Worm (Caenorhabditis elegans) whole organism, L3 larva: ENCODE results near the gene H23N18.5.

Experiments used
- R02D3.7 ChIP-seq: fragments of 150-350 bp; optimal IDR thresholded peaks from 2 replicates; lab custom pipeline; 2014; ENCODE audit warnings: missing biosample characterization, missing genetic modification characterization
- aly-2 ChIP-seq: fragments of 150-350 bp; optimal IDR thresholded peaks from 2 replicates; lab custom pipeline; 2014; ENCODE audit warnings: missing biosample characterization, missing genetic modification characterization
- ama-1 ChIP-seq: fragments of 150-350 bp; optimal IDR thresholded peaks from 2 replicates; lab custom pipeline; 2018
- ceh-16 ChIP-seq: sonication (generic microtip); optimal IDR thresholded peaks from 2 replicates; lab custom pipeline; 2017; ENCODE audit warnings: missing biosample characterization, missing genetic modification characterization
- ceh-28 ChIP-seq: fragments of 150-350 bp; optimal IDR thresholded peaks from 2 replicates; lab custom pipeline; 2014; ENCODE audit warnings: missing biosample characterization, missing genetic modification reagents, missing genetic modification characterization
- ceh-82 ChIP-seq: fragments of 150-350 bp; optimal IDR thresholded peaks from 2 replicates; lab custom pipeline; 2014; ENCODE audit warnings: missing biosample characterization, missing genetic modification characterization
- ceh-9 ChIP-seq: sonication (generic microtip); optimal IDR thresholded peaks from 2 replicates; lab custom pipeline; 2018; ENCODE audit warnings: missing biosample characterization, missing genetic modification characterization
- egl-27 ChIP-seq: sonication (generic microtip); optimal IDR thresholded peaks from 4 replicates; lab custom pipeline; 2017; ENCODE audit warnings: missing biosample characterization, missing genetic modification reagents, missing genetic modification characterization
- egl-5 ChIP-seq: fragments of 150-350 bp; optimal IDR thresholded peaks from 2 replicates; lab custom pipeline; 2017; ENCODE audit warnings: missing biosample characterization, missing genetic modification reagents, missing genetic modification characterization, inconsistent platforms
- elt-1 ChIP-seq: fragments of 150-350 bp; optimal IDR thresholded peaks from 2 replicates; lab custom pipeline; 2014; ENCODE audit warnings: missing biosample characterization, missing genetic modification characterization
- elt-2 ChIP-seq: sonication (generic microtip); optimal IDR thresholded peaks from 2 replicates; lab custom pipeline; 2016; ENCODE audit warnings: missing genetic modification reagents, mild to moderate bottlenecking, missing genetic modification characterization, missing compliant biosample characterization
- elt-3 ChIP-seq, 3 experiments: fragments of 150-350 bp in 1 of 3; sonication (generic microtip) in 2 of 3; optimal IDR thresholded peaks; 2 replicates in 2 of 3; 4 replicates in 1 of 3; lab custom pipeline; 2014 to 2017; ENCODE audit warnings: missing biosample characterization in 3 of 3, missing genetic modification characterization in 3 of 3
- eor-1 ChIP-seq, 2 experiments: fragments of 150-350 bp; optimal IDR thresholded peaks; 2 replicates each; lab custom pipeline; 2014 to 2018; ENCODE audit warnings: missing biosample characterization in 2 of 2, missing genetic modification characterization in 2 of 2
- fkh-10 ChIP-seq: sonication (generic microtip); optimal IDR thresholded peaks from 2 replicates; lab custom pipeline; 2017; ENCODE audit warnings: missing biosample characterization, missing genetic modification reagents, missing genetic modification characterization
- fos-1 ChIP-seq: fragments of 150-350 bp; optimal IDR thresholded peaks from 2 replicates; lab custom pipeline; 2014; ENCODE audit warnings: missing biosample characterization, missing genetic modification characterization
- jun-1 ChIP-seq: fragments of 150-350 bp; optimal IDR thresholded peaks from 2 replicates; lab custom pipeline; 2014; ENCODE audit warnings: missing biosample characterization, missing genetic modification reagents, missing genetic modification characterization
- lin-15B ChIP-seq: fragments of 150-350 bp; optimal IDR thresholded peaks from 2 replicates; lab custom pipeline; 2014; ENCODE audit warnings: missing biosample characterization, missing genetic modification characterization
- mdl-1 ChIP-seq: fragments of 150-350 bp; optimal IDR thresholded peaks from 2 replicates; lab custom pipeline; 2014; ENCODE audit warnings: missing biosample characterization, missing genetic modification characterization
- mml-1 ChIP-seq: fragments of 150-350 bp; sonication (generic microtip); optimal IDR thresholded peaks from 3 replicates; lab custom pipeline; 2014; ENCODE audit warnings: missing biosample characterization, missing genetic modification characterization
- nfya-1 ChIP-seq: sonication (generic microtip); optimal IDR thresholded peaks from 2 replicates; lab custom pipeline; 2017; ENCODE audit warnings: missing genetic modification characterization, mild to moderate bottlenecking, missing compliant biosample characterization, antibody characterized with exemption, moderate library complexity; ENCODE audit not compliant: insufficient read depth
- nhr-11 ChIP-seq: fragments of 150-350 bp; optimal IDR thresholded peaks from 2 replicates; lab custom pipeline; 2014; ENCODE audit warnings: missing biosample characterization, missing genetic modification characterization
- nhr-12 ChIP-seq: fragments of 150-350 bp; optimal IDR thresholded peaks from 2 replicates; lab custom pipeline; 2014; ENCODE audit warnings: missing biosample characterization, missing genetic modification characterization
- nhr-23 ChIP-seq: fragments of 150-350 bp; optimal IDR thresholded peaks from 2 replicates; lab custom pipeline; 2014; ENCODE audit warnings: missing biosample characterization, missing genetic modification reagents, missing genetic modification characterization
- nhr-237 ChIP-seq: fragments of 150-350 bp; optimal IDR thresholded peaks from 2 replicates; lab custom pipeline; 2014; ENCODE audit warnings: missing biosample characterization, missing genetic modification characterization
- nhr-28 ChIP-seq: fragments of 150-350 bp; optimal IDR thresholded peaks from 2 replicates; lab custom pipeline; 2014; ENCODE audit warnings: missing biosample characterization, missing genetic modification characterization
- nhr-43 ChIP-seq: sonication (generic microtip); optimal IDR thresholded peaks from 2 replicates; lab custom pipeline; 2016; ENCODE audit warnings: mild to moderate bottlenecking, missing genetic modification characterization, missing compliant biosample characterization; ENCODE audit not compliant: poor library complexity, severe bottlenecking
- nhr-67 ChIP-seq: fragments of 150-350 bp; optimal IDR thresholded peaks from 2 replicates; lab custom pipeline; 2014; ENCODE audit warnings: missing biosample characterization, missing genetic modification characterization
- nhr-76 ChIP-seq: fragments of 150-350 bp; sonication (generic microtip); optimal IDR thresholded peaks from 5 replicates; lab custom pipeline; 2014; ENCODE audit warnings: missing biosample characterization, missing genetic modification characterization
- nhr-77 ChIP-seq: fragments of 150-350 bp; optimal IDR thresholded peaks from 2 replicates; lab custom pipeline; 2014; ENCODE audit warnings: missing biosample characterization, missing genetic modification characterization
- pha-4 ChIP-seq: fragments of 150-350 bp; optimal IDR thresholded peaks from 2 replicates; lab custom pipeline; 2014; ENCODE audit warnings: missing biosample characterization, missing genetic modification reagents, missing genetic modification characterization
- sea-2 ChIP-seq: fragments of 150-350 bp; sonication (generic microtip); optimal IDR thresholded peaks from 4 replicates; lab custom pipeline; 2014; ENCODE audit warnings: missing biosample characterization, missing genetic modification reagents, missing genetic modification characterization
- snpc-4 ChIP-seq: fragments of 150-350 bp; optimal IDR thresholded peaks from 2 replicates; lab custom pipeline; 2014; ENCODE audit warnings: missing biosample characterization, missing genetic modification characterization
- tbx-2 ChIP-seq: sonication (generic microtip); optimal IDR thresholded peaks from 2 replicates; lab custom pipeline; 2016; ENCODE audit warnings: mild to moderate bottlenecking, missing genetic modification characterization, missing compliant biosample characterization
- unc-39 ChIP-seq: sonication (generic microtip); optimal IDR thresholded peaks from 4 replicates; lab custom pipeline; 2017; ENCODE audit warnings: missing biosample characterization, missing genetic modification characterization
- unc-62 ChIP-seq: fragments of 150-350 bp; sonication (generic microtip); optimal IDR thresholded peaks from 4 replicates; lab custom pipeline; 2014; ENCODE audit warnings: missing biosample characterization, missing genetic modification reagents, missing genetic modification characterization
- zag-1 ChIP-seq: fragments of 150-350 bp; optimal IDR thresholded peaks from 2 replicates; lab custom pipeline; 2014; ENCODE audit warnings: missing biosample characterization, missing genetic modification characterization
- ztf-11 ChIP-seq: fragments of 150-350 bp; optimal IDR thresholded peaks from 2 replicates; lab custom pipeline; 2014; ENCODE audit warnings: missing biosample characterization, missing genetic modification characterization
- ztf-4 ChIP-seq: fragments of 150-350 bp; optimal IDR thresholded peaks from 2 replicates; lab custom pipeline; 2014; ENCODE audit warnings: missing biosample characterization, missing genetic modification characterization

The H23N18.5 gene

DNA sequence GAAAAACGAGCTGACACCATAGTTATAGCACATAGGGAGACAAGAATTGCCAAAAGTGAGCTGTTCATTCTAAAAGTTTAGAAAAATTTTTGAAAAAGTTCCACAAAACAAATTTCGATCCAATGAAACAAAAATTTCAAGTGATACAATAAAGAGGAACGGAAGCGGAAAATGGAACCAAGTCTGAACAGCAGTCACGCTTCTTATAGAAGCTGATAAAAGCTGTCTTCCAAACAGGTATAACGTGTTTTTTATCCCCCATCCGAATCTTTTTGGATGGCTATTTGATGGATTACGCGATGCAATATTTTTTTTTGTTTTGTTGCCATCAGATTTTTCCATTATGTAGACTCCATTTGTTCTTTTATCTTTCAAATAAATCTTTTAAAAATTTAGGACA, at the start of gene H23N18.5:
Gene H23N18.5, minus strand, starts transcription at position 69 of the 400 bp plus-strand sequence.
- TF ChIP-seq elt-1 (peak; percentile 62), ztf-4 (tag; lab: Kevin White, UChicago) (no peak), aly-2 (tag; lab: Kevin White, UChicago) (no peak), mml-1 (tag; lab: Kevin White, UChicago) (no peak), nhr-76 (tag; lab: Kevin White, UChicago) (no peak), nhr-43 (tag; lab: Kevin White, UChicago) (peak; percentile 77), nhr-23 (peak; percentile 30), sea-2 (GFP tag; lab: Kevin White, UChicago) (no peak), ama-1 (lab: Kevin White, UChicago) (no peak)

DNA sequence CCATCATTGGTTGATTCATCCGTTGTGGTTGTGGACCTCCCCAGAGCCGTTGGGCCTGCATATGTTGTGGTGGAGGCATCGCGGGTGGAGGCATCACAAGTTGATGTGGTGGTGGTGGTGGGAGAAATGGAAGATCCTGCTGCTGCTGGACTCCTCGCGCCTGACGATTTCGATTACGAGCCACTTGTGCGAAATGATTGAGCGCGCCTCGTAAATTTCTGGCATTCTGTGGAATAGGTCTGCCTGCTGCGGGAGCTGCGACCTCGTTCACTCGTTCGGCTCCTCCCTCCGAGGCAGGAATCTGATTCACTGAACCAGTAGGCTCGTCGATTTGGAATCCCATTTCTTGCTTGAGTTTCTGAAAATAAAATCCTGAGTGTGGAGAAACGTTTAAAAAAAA, 48.5 kb upstream of the H23N18.5 start:
- TF ChIP-seq ceh-16 (tag; lab: Kevin White, UChicago): no peak
- no peak for TF ChIP-seq elt-3 (tag; optimal IDR thresholded peaks at IDR 0.05; lab: Kevin White, UChicago)
- no peak for TF ChIP-seq nhr-28 (tag; lab: Kevin White, UChicago)
- TF ChIP-seq fos-1 (tag; lab: Kevin White, UChicago): no peak
- TF ChIP-seq nfya-1 (tag; lab: Kevin White, UChicago): no peak
- TF ChIP-seq egl-5 (tag; lab: Kevin White, UChicago): no peak
- no peak for TF ChIP-seq nhr-77 (tag; lab: Kevin White, UChicago)
- no peak for TF ChIP-seq fkh-10
- no peak for TF ChIP-seq sea-2 (GFP tag; lab: Kevin White, UChicago)
- no peak for TF ChIP-seq nhr-76 (tag; lab: Kevin White, UChicago)
- TF ChIP-seq nhr-67 (tag; lab: Kevin White, UChicago): no peak
- no peak for TF ChIP-seq nhr-237 (tag; lab: Kevin White, UChicago)
- TF ChIP-seq lin-15B (tag; lab: Kevin White, UChicago): no peak
- no peak for TF ChIP-seq egl-27
- TF ChIP-seq nhr-23: no peak
- no peak for TF ChIP-seq zag-1 (tag; lab: Kevin White, UChicago)
- TF ChIP-seq mdl-1: no peak
- TF ChIP-seq unc-62 (GFP tag; lab: Kevin White, UChicago): no peak
- TF ChIP-seq ceh-28 (tag; lab: Kevin White, UChicago): no peak
- TF ChIP-seq, all 47 proteins: peak for 0

DNA sequence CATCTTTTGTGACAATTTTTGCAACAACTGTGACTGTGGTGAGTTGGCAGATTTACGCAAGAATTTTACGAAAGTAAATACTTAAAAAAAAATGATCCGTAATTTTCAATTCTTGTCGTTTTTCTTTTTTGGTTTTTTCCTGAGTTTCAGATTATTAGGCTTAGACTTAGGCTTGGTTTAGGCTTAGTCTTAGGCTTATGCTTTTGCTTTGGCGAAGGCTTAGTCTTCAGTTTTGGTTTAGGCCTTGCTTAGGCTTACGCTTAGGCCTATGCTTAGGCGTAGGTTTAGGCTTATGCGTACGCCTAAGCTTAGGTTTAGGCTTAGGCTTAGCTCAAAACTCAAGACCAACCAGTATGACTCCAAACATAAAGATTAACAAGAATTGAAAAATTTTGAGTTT, 45.4 kb upstream of the H23N18.5 start:
- TF ChIP-seq eor-1 (tag; optimal IDR thresholded peaks at IDR 0.05; lab: Kevin White, UChicago): no peak
- TF ChIP-seq, all 47 proteins: peak for 0

DNA sequence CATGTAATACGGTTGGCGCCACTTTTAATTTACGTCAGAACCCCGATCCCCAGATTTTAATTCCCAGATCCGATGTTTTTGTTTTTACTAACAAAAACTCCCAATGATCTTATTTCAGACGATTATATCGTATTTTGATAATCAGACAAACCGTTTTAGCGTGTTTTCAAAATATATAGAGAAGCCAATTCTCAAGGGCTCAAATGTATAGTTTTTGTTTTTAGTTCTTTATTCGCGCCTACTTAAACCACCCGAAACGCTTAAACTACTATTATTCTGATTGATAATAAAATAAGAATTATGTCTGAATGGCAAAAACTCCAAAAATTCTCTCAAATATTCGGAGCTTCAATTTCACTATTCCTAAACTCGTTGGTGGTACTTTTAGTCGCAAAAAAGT, 44.3 kb upstream of the H23N18.5 start, which contains the start of gene str-208:
Gene str-208, plus strand, starts transcription at position 301 of the 400 bp plus-strand sequence.
- TF ChIP-seq sea-2 (GFP tag; lab: Kevin White, UChicago) (no peak), elt-2 (no peak), ceh-28 (tag; lab: Kevin White, UChicago) (no peak), eor-1 (tag; optimal IDR thresholded peaks at IDR 0.05; lab: Kevin White, UChicago) (no peak), pha-4 (tag; lab: Kevin White, UChicago) (no peak), ama-1 (lab: Kevin White, UChicago) (no peak), ceh-9 (tag; lab: Kevin White, UChicago) (no peak), jun-1 (tag; lab: Kevin White, UChicago) (no peak), fkh-10 (no peak), unc-62 (GFP tag; lab: Kevin White, UChicago) (no peak), tbx-2 (tag; lab: Kevin White, UChicago) (no peak), ceh-82 (no peak), zag-1 (tag; lab: Kevin White, UChicago) (no peak), nhr-12 (tag; lab: Kevin White, UChicago) (no peak)

DNA sequence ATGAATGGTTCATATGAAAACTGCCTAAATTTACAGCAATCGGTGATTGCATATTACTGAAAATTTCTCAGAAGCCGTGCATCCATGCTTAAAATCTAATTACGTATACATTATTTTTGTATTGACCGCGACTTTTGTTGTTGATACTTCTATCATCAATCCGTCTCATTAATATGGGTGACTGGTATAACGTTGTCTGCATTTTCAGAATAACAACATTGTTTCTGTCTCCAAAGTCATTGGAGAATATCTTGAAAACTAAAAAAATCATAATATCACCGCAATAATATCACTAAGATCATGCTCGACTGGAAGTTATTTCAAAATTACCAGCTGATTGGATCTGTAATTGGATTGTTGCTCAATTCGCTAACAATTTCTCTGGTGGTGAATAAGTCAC, 39.3 kb upstream of the H23N18.5 start, which contains the start of gene str-207:
Gene str-207, plus strand, starts transcription at position 301 of the 400 bp plus-strand sequence.
- TF ChIP-seq snpc-4 (tag; lab: Kevin White, UChicago) (no peak), elt-2 (no peak), nhr-11 (tag; lab: Kevin White, UChicago) (no peak), R02D3.7 (tag; lab: Kevin White, UChicago) (no peak), nfya-1 (tag; lab: Kevin White, UChicago) (no peak), unc-39 (no peak), ztf-11 (tag; lab: Kevin White, UChicago) (no peak), nhr-28 (tag; lab: Kevin White, UChicago) (no peak)
- TF ChIP-seq, all 47 proteins: peak for 0
